Worm (Caenorhabditis elegans) whole organism, mixed stage, embryonic: ENCODE measurements around the gene srw-139.

ENCODE experiments used
- blmp-1 ChIP-seq: fragments of 150-350 bp; optimal IDR thresholded peaks from 2 replicates; lab custom pipeline; 2014; ENCODE audit warnings: missing biosample characterization, missing genetic modification characterization
- ceh-39 ChIP-seq: fragments of 150-350 bp; optimal IDR thresholded peaks from 2 replicates; lab custom pipeline; 2014; ENCODE audit warnings: missing biosample characterization, missing genetic modification characterization
- flh-1 ChIP-seq: fragments of 200-800 bp; sonication (Bioruptor generic); optimal IDR thresholded peaks from 2 replicates; lab custom pipeline; 2018; ENCODE audit warnings: mild to moderate bottlenecking, missing genetic modification characterization, moderate library complexity, missing compliant biosample characterization
- lin-13 ChIP-seq: fragments of 150-350 bp; optimal IDR thresholded peaks from 2 replicates; lab custom pipeline; 2014; ENCODE audit warnings: missing biosample characterization, missing genetic modification characterization
- nhr-12 ChIP-seq: fragments of 150-350 bp; optimal IDR thresholded peaks from 2 replicates; lab custom pipeline; 2014; ENCODE audit warnings: missing biosample characterization, missing genetic modification characterization
- nhr-237 ChIP-seq: fragments of 150-350 bp; optimal IDR thresholded peaks from 2 replicates; lab custom pipeline; 2014; ENCODE audit warnings: missing biosample characterization, missing genetic modification characterization
- nhr-28 ChIP-seq: fragments of 150-350 bp; optimal IDR thresholded peaks from 2 replicates; lab custom pipeline; 2014; ENCODE audit warnings: missing biosample characterization, missing genetic modification characterization
- unc-62 ChIP-seq: fragments of 150-350 bp; optimal IDR thresholded peaks from 2 replicates; lab custom pipeline; 2014; ENCODE audit warnings: missing biosample characterization, missing genetic modification reagents, missing genetic modification characterization

ce11 chrV:3034236-3034635, 49.0 kb upstream of the srw-139 start, which contains the start of gene srw-8:
- TF ChIP-seq blmp-1 (no peak), unc-62 (GFP tag; lab: Kevin White, UChicago) (no peak), nhr-237 (tag; lab: Kevin White, UChicago) (no peak), lin-13 (tag; lab: Kevin White, UChicago) (no peak), nhr-28 (no peak), nhr-12 (tag; lab: Kevin White, UChicago) (no peak), flh-1 (GFP tag; lab: Kevin White, UChicago) (no peak), ceh-39 (tag; lab: Kevin White, UChicago) (no peak)
